Fruit fly (Drosophila melanogaster) whole organism, embryonic: Measurements from ENCODE around the gene CG17930.

Experiments
- Adf1 ChIP-seq: fragments of 200-800 bp; sonication (Bioruptor generic); IDR thresholded peaks from 2 replicates; pipeline ENCODE4 v1.3.6; 2022; ENCODE audit warnings: missing biosample characterization, missing genetic modification characterization
- BtbVII ChIP-seq: fragments of 200-800 bp; sonication (Bioruptor generic); optimal IDR thresholded peaks from 3 replicates; lab custom pipeline; 2017; ENCODE audit warnings: missing biosample characterization, mild to moderate bottlenecking, missing genetic modification characterization
- CG10209 ChIP-seq: fragments of 200-800 bp; sonication (Bioruptor generic); optimal IDR thresholded peaks from 3 replicates; lab custom pipeline; 2017; ENCODE audit warnings: missing biosample characterization, mild to moderate bottlenecking, missing genetic modification characterization, missing genetic modification reagents
- CG10366 ChIP-seq: fragments of 200-800 bp; sonication (Bioruptor generic); IDR thresholded peaks from 2 replicates; pipeline ENCODE4 v1.3.6; 2022; ENCODE audit warnings: missing biosample characterization, missing genetic modification characterization
- CG11085 ChIP-seq: fragments of 200-800 bp; sonication (Bioruptor generic); IDR thresholded peaks from 2 replicates; pipeline ENCODE4 v1.3.6; 2022; ENCODE audit warnings: missing biosample characterization, missing genetic modification characterization
- CG11504 ChIP-seq: fragments of 200-800 bp; sonication (Bioruptor generic); optimal IDR thresholded peaks from 3 replicates; lab custom pipeline; 2019; ENCODE audit warnings: missing biosample characterization, mild to moderate bottlenecking, missing genetic modification characterization, moderate library complexity
- CG13123 ChIP-seq: fragments of 200-800 bp; sonication (Bioruptor generic); optimal IDR thresholded peaks from 2 replicates; lab custom pipeline; 2016; ENCODE audit warnings: missing biosample characterization, missing genetic modification characterization
- CG13424 ChIP-seq: fragments of 200-800 bp; sonication (Bioruptor generic); optimal IDR thresholded peaks from 2 replicates; lab custom pipeline; 2019; ENCODE audit warnings: missing biosample characterization, mild to moderate bottlenecking, missing genetic modification characterization, moderate library complexity
- CG14050 ChIP-seq: fragments of 200-800 bp; sonication (Bioruptor generic); IDR thresholded peaks from 3 replicates; pipeline ENCODE4 v1.3.6; 2022; ENCODE audit warnings: missing biosample characterization, missing genetic modification characterization
- CG15073 ChIP-seq: fragments of 200-800 bp; sonication (Bioruptor generic); optimal IDR thresholded peaks from 2 replicates; lab custom pipeline; 2016; ENCODE audit warnings: missing biosample characterization, missing genetic modification characterization
- CG1529 ChIP-seq: fragments of 200-800 bp; sonication (Bioruptor generic); optimal IDR thresholded peaks from 3 replicates; lab custom pipeline; 2018; ENCODE audit warnings: missing biosample characterization, missing genetic modification characterization
- CG2202 ChIP-seq: fragments of 200-800 bp; sonication (Bioruptor generic); optimal IDR thresholded peaks from 2 replicates; lab custom pipeline; 2018; ENCODE audit warnings: missing biosample characterization, mild to moderate bottlenecking, missing genetic modification characterization
- CG2889 ChIP-seq: fragments of 200-800 bp; sonication (Bioruptor generic); IDR thresholded peaks from 3 replicates; pipeline ENCODE4 v1.3.6; 2022; ENCODE audit warnings: missing biosample characterization, missing genetic modification characterization
- CG30020 ChIP-seq: fragments of 200-800 bp; optimal IDR thresholded peaks from 2 replicates; lab custom pipeline; 2019; ENCODE audit warnings: missing biosample characterization, mild to moderate bottlenecking, missing genetic modification characterization, moderate library complexity
- CG3407 ChIP-seq: fragments of 200-800 bp; sonication (Bioruptor generic); optimal IDR thresholded peaks from 2 replicates; lab custom pipeline; 2018; ENCODE audit warnings: missing biosample characterization, mild to moderate bottlenecking, missing genetic modification characterization
- CG4404 ChIP-seq: fragments of 200-800 bp; sonication (Bioruptor generic); IDR thresholded peaks from 2 replicates; pipeline ENCODE4 v1.3.6; 2022; ENCODE audit warnings: missing biosample characterization, missing genetic modification characterization
- CG5180 ChIP-seq: fragments of 200-800 bp; sonication (Bioruptor generic); optimal IDR thresholded peaks from 3 replicates; lab custom pipeline; 2017; ENCODE audit warnings: missing biosample characterization, missing genetic modification characterization, mild to moderate bottlenecking, moderate library complexity, missing genetic modification reagents
- CG6813 ChIP-seq: fragments of 200-800 bp; sonication (Bioruptor generic); optimal IDR thresholded peaks from 2 replicates; lab custom pipeline; 2017; ENCODE audit warnings: missing biosample characterization, missing genetic modification characterization, mild to moderate bottlenecking, moderate library complexity, missing genetic modification reagents
- CG7357 ChIP-seq: fragments of 200-800 bp; sonication (Bioruptor generic); IDR thresholded peaks from 3 replicates; pipeline ENCODE4 v1.3.6; 2022; ENCODE audit warnings: missing biosample characterization, missing genetic modification characterization
- CG8290 ChIP-seq, 3 experiments: fragments of 200-800 bp; sonication (Bioruptor generic); optimal IDR thresholded peaks; 2 replicates each; lab custom pipeline; 2016 to 2019; ENCODE audit warnings: missing biosample characterization in 3 of 3, missing genetic modification characterization in 3 of 3, mild to moderate bottlenecking in 2 of 3, moderate library complexity in 1 of 3
- CG8388 ChIP-seq: fragments of 200-800 bp; sonication (Bioruptor generic); optimal IDR thresholded peaks from 2 replicates; lab custom pipeline; 2019; ENCODE audit warnings: missing biosample characterization, mild to moderate bottlenecking, missing genetic modification characterization, moderate library complexity
- CG9609 ChIP-seq: fragments of 200-800 bp; sonication (Bioruptor generic); optimal IDR thresholded peaks from 3 replicates; lab custom pipeline; 2016; ENCODE audit warnings: missing biosample characterization, missing genetic modification characterization
- CG9932 ChIP-seq: fragments of 200-800 bp; sonication (Bioruptor generic); IDR thresholded peaks from 2 replicates; pipeline ENCODE4 v1.3.6; 2022; ENCODE audit warnings: missing biosample characterization, missing genetic modification characterization
- CrebB ChIP-seq: fragments of 200-800 bp; sonication (Bioruptor generic); optimal IDR thresholded peaks from 3 replicates; lab custom pipeline; 2018; ENCODE audit warnings: missing biosample characterization, mild to moderate bottlenecking, missing genetic modification characterization
- Dfd ChIP-seq, 2 experiments: fragments of >200 bp; optimal IDR thresholded peaks; 2 replicates each; lab custom pipeline; 2017; ENCODE audit warnings: missing biosample characterization in 2 of 2, missing genetic modification characterization in 2 of 2
- Ets65A ChIP-seq: fragments of 200-800 bp; sonication (Bioruptor generic); peaks from one replicate; lab custom pipeline; 2016; ENCODE audit warnings: missing biosample characterization, missing genetic modification characterization
- H15 ChIP-seq: fragments of 200-800 bp; sonication (Bioruptor generic); IDR thresholded peaks from 3 replicates; pipeline ENCODE4 v1.3.6; 2022; ENCODE audit warnings: missing biosample characterization, missing genetic modification characterization
- Hand ChIP-seq: fragments of 200-800 bp; sonication (Bioruptor generic); optimal IDR thresholded peaks from 2 replicates; lab custom pipeline; 2017; ENCODE audit warnings: mild to moderate bottlenecking, missing biosample characterization, missing genetic modification reagents, missing genetic modification characterization
- Hr51 ChIP-seq, 2 experiments: fragments of 200-800 bp; sonication (Bioruptor generic); optimal IDR thresholded peaks; 2 replicates in 1 of 2; 3 replicates in 1 of 2; lab custom pipeline; 2016 to 2018; ENCODE audit warnings: missing biosample characterization in 2 of 2, missing genetic modification characterization in 2 of 2, mild to moderate bottlenecking in 1 of 2, moderate library complexity in 1 of 2
- Mad ChIP-seq: fragments of 200-800 bp; sonication (Bioruptor generic); optimal IDR thresholded peaks from 2 replicates; lab custom pipeline; 2016; ENCODE audit warnings: missing biosample characterization, missing genetic modification characterization
- Neu2 ChIP-seq: fragments of 200-800 bp; sonication (Bioruptor generic); optimal IDR thresholded peaks from 3 replicates; lab custom pipeline; 2016; ENCODE audit warnings: missing biosample characterization, missing genetic modification characterization, borderline replicate concordance
- Six4 ChIP-seq: fragments of 200-800 bp; sonication (Bioruptor generic); optimal IDR thresholded peaks from 2 replicates; lab custom pipeline; 2016; ENCODE audit warnings: missing biosample characterization, missing genetic modification characterization
- Sry-β ChIP-seq: fragments of 200-800 bp; sonication (Bioruptor generic); optimal IDR thresholded peaks from 2 replicates; lab custom pipeline; 2018; ENCODE audit warnings: missing biosample characterization, mild to moderate bottlenecking, missing genetic modification characterization, moderate library complexity
- ap ChIP-seq: fragments of 200-800 bp; sonication (Bioruptor generic); IDR thresholded peaks from 2 replicates; pipeline ENCODE4 v1.3.6; 2022; ENCODE audit warnings: missing biosample characterization, missing genetic modification characterization
- cato ChIP-seq: fragments of 200-800 bp; sonication (Bioruptor generic); optimal IDR thresholded peaks from 2 replicates; lab custom pipeline; 2016; ENCODE audit warnings: missing biosample characterization, missing genetic modification characterization, borderline replicate concordance
- caup ChIP-seq: fragments of 200-800 bp; sonication (Bioruptor generic); optimal IDR thresholded peaks from 3 replicates; lab custom pipeline; 2017; ENCODE audit warnings: missing biosample characterization, mild to moderate bottlenecking, missing genetic modification characterization, moderate library complexity; ENCODE audit not compliant: severe bottlenecking
- chm ChIP-seq: fragments of 200-800 bp; sonication (Bioruptor generic); IDR thresholded peaks from 2 replicates; pipeline ENCODE4 v1.3.6; 2022; ENCODE audit warnings: missing biosample characterization, missing genetic modification characterization
- chn ChIP-seq: fragments of 200-800 bp; sonication (Bioruptor generic); optimal IDR thresholded peaks from 2 replicates; lab custom pipeline; 2016; ENCODE audit warnings: missing biosample characterization, missing genetic modification characterization
- croc ChIP-seq: fragments of 200-800 bp; sonication (Bioruptor generic); conservative IDR thresholded peaks from 3 replicates; pipeline ENCODE4 v1.3.6; 2022; ENCODE audit warnings: missing biosample characterization, missing genetic modification characterization
- crp ChIP-seq, 2 experiments: fragments of 200-800 bp; sonication (Bioruptor generic); optimal IDR thresholded peaks; 2 replicates in 1 of 2; 3 replicates in 1 of 2; lab custom pipeline; 2017; ENCODE audit warnings: missing biosample characterization in 2 of 2, missing genetic modification characterization in 2 of 2, mild to moderate bottlenecking in 1 of 2, moderate library complexity in 1 of 2
- da ChIP-seq: fragments of 200-800 bp; sonication (Bioruptor generic); optimal IDR thresholded peaks from 2 replicates; lab custom pipeline; 2016; ENCODE audit warnings: missing biosample characterization, missing genetic modification characterization
- dimm ChIP-seq: fragments of 200-800 bp; sonication (Bioruptor generic); IDR thresholded peaks from 2 replicates; pipeline ENCODE4 v1.3.6; 2022; ENCODE audit warnings: missing biosample characterization, missing genetic modification characterization
- grau ChIP-seq: fragments of 200-800 bp; optimal IDR thresholded peaks from 3 replicates; lab custom pipeline; 2019; ENCODE audit warnings: missing biosample characterization, mild to moderate bottlenecking, missing genetic modification characterization, moderate library complexity
- grn ChIP-seq: fragments of 200-800 bp; sonication (Bioruptor generic); optimal IDR thresholded peaks from 3 replicates; lab custom pipeline; 2017; ENCODE audit warnings: missing biosample characterization, missing genetic modification characterization
- h ChIP-seq: fragments of >200 bp; optimal IDR thresholded peaks from 2 replicates; lab custom pipeline; 2017
- inv ChIP-seq: fragments of 200-800 bp; sonication (Bioruptor generic); IDR thresholded peaks from 2 replicates; pipeline ENCODE4 v1.3.6; 2022; ENCODE audit warnings: missing biosample characterization, missing genetic modification characterization; ENCODE audit not compliant: partially characterized antibody
- run ChIP-seq: fragments of 200-800 bp; sonication (Bioruptor generic); optimal IDR thresholded peaks from 3 replicates; lab custom pipeline; 2018; ENCODE audit warnings: missing biosample characterization, mild to moderate bottlenecking, missing genetic modification characterization
- scrt ChIP-seq: fragments of 200-800 bp; sonication (Bioruptor generic); optimal IDR thresholded peaks from 2 replicates; lab custom pipeline; 2018; ENCODE audit warnings: missing biosample characterization, mild to moderate bottlenecking, missing genetic modification characterization, moderate library complexity
- stwl ChIP-seq: fragments of 200-800 bp; sonication (Bioruptor generic); optimal IDR thresholded peaks from 3 replicates; lab custom pipeline; 2018; ENCODE audit warnings: missing biosample characterization, mild to moderate bottlenecking, missing genetic modification characterization, moderate library complexity
- vvl ChIP-seq: fragments of 200-800 bp; sonication (Bioruptor generic); IDR thresholded peaks from 2 replicates; pipeline ENCODE4 v1.3.6; 2022; ENCODE audit warnings: missing biosample characterization, missing genetic modification characterization
- yki ChIP-seq: fragments of >200 bp; optimal IDR thresholded peaks from 3 replicates; lab custom pipeline; 2018

Gene CG17930

DNA sequence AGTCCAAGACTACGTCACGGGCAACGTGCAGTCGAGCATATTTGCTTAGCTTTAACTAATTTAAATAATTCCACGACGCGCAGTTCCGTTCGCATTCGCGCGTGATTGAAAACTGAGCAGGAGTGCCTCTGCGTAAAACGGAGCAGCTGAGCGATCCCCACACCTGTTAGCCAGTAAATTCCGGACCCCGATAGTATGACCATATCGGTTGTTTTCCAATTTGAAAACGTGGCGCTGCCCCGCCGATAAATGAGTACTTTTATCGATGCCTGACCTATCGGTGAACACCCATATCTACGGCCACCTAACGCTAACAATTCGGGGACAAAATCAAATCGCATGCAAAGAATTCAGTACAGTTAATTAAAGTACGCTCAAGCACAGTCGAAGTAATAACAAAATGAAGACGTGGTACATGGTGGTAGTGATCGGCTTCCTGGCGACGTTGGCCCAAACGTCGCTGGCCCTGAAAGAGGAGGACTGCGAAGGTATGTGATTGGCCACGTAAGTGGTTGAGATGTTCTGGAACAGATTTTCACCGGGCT, 21.5 kb downstream of the CG17930 start, which contains the start of the genes CG14879 and Manf (continued):
- TF ChIP-seq Neu2 (GFP tag; lab: Kevin White, UChicago) (no peak), CG8290 (GFP tag; optimal IDR thresholded peaks at IDR 0.05; lab: Kevin White, UChicago) (no peak), CG8290 (tag; optimal IDR thresholded peaks at IDR 0.05; lab: Kevin White, UChicago) (peak in 1 of 2 experiments; percentile 56), CG9932 (GFP tag; lab: Robert Waterston, UW) (0 out of 2 replicates have a peak, but pooled peaks have one; percentile 18), BtbVII (GFP tag; lab: Kevin White, UChicago) (no peak), CG10209 (no peak), crp (GFP tag; optimal IDR thresholded peaks at IDR 0.05; lab: Kevin White, UChicago) (peak in 1 of 2 experiments; percentile 79), yki (lab: Kevin White, UChicago) (no peak), CG7357 (GFP tag; lab: Robert Waterston, UW) (no peak), cato (GFP tag; lab: Kevin White, UChicago) (no peak), chn (no peak), CG30020 (no peak), grau (tag; lab: Kevin White, UChicago) (peak; percentile 21), h (lab: Kevin White, UChicago) (no peak), Mad (GFP tag; lab: Kevin White, UChicago) (no peak), run (tag; lab: Kevin White, UChicago) (no peak), scrt (GFP tag; lab: Kevin White, UChicago) (no peak), croc (GFP tag; lab: Robert Waterston, UW) (no peak), CG13123 (GFP tag; lab: Kevin White, UChicago) (no peak), CG14050 (GFP tag; lab: Robert Waterston, UW) (no peak), CG15073 (no peak), Ets65A (no peak), CG2889 (no peak), CrebB (tag; lab: Kevin White, UChicago) (no peak), CG1529 (GFP tag; lab: Kevin White, UChicago) (no peak), grn (GFP tag; lab: Kevin White, UChicago) (no peak), chm (GFP tag; lab: Robert Waterston, UW) (no peak), CG8388 (no peak), Hr51 (GFP tag; optimal IDR thresholded peaks at IDR 0.05; lab: Kevin White, UChicago) (no peak), stwl (tag; lab: Kevin White, UChicago) (peak; percentile 50), Hand (GFP tag; lab: Kevin White, UChicago) (no peak), inv (GFP tag; lab: Robert Waterston, UW) (no peak), CG2202 (tag; lab: Kevin White, UChicago) (no peak), CG11504 (tag; lab: Kevin White, UChicago) (no peak), CG13424 (tag; lab: Kevin White, UChicago) (no peak), CG6813 (no peak), CG9609 (GFP tag; lab: Kevin White, UChicago) (no peak), da (no peak), vvl (GFP tag; lab: Robert Waterston, UW) (peak; percentile 43; the same call in 1 of the 2 replicates), Six4 (no peak), CG10366 (no peak), CG5180 (no peak), ap (GFP tag; lab: Robert Waterston, UW) (no peak), Adf1 (peak; percentile 10; the same call in 1 of the 2 replicates), Dfd (GFP tag; optimal IDR thresholded peaks at IDR 0.05; lab: Kevin White, UChicago) (no peak), CG4404 (no peak), CG3407 (GFP tag; lab: Kevin White, UChicago) (no peak), caup (GFP tag; lab: Kevin White, UChicago) (no peak), CG11085 (no peak), Sry-β (GFP tag; lab: Kevin White, UChicago) (no peak), H15 (GFP tag; lab: Robert Waterston, UW) (no peak), dimm (GFP tag; lab: Robert Waterston, UW) (no peak)
